Fruit fly (Drosophila melanogaster) whole organism, larva: Measurements from ENCODE around the gene modSP.

Experiments used
- noc ChIP-seq: fragments of 200-800 bp; sonication (Bioruptor generic); optimal IDR thresholded peaks from 3 replicates; lab custom pipeline; 2019; ENCODE audit warnings: missing biosample characterization, mild to moderate bottlenecking, missing genetic modification characterization, moderate library complexity

The modSP gene

dm6 chr3R:16646952-16647715, 8.3 kb downstream of the modSP start, which contains the start of the genes CG10324 and CCT3:
TSS of gene CG10324 (minus strand) at chr3R:16647004.
TSS of gene CCT3 (plus strand) at chr3R:16647605.
- TF ChIP-seq noc = no peak

dm6 chr3R:16643591-16643990, 11.9 kb downstream of the modSP start, which contains the start of gene Arl6IP1:
TSS of gene Arl6IP1 (plus strand) at chr3R:16643605.
- TF ChIP-seq noc = no peak

- no peak for TF ChIP-seq noc
Measured at dm6 chr3R:16640005-16640408, 15.5 kb downstream of the modSP start, which contains the start of gene nonA-l. TSS of gene nonA-l (plus strand) at chr3R:16640205.

- no peak for TF ChIP-seq noc
Measured at dm6 chr3R:16632698-16633097, 22.8 kb downstream of the modSP start.

dm6 chr3R:16630564-16630963, 24.9 kb downstream of the modSP start:
- no peak for TF ChIP-seq noc

- no peak for TF ChIP-seq noc
Measured at dm6 chr3R:16626899-16627432, 28.5 kb downstream of the modSP start.

- TF ChIP-seq noc = no peak
Measured at dm6 chr3R:16625844-16626430, 29.5 kb downstream of the modSP start.

- no peak for TF ChIP-seq noc
Measured at dm6 chr3R:16624750-16625549, 30.5 kb downstream of the modSP start, which contains the start of gene Fas1. TSS of gene Fas1 (plus strand) at chr3R:16625238.

dm6 chr3R:16624371-16624749, 31.1 kb downstream of the modSP start, which contains the start of gene Ccdc114:
TSS of gene Ccdc114 (minus strand) at chr3R:16624717.
- TF ChIP-seq noc = no peak

dm6 chr3R:16620478-16620877, 35.0 kb downstream of the modSP start, which contains the start of gene CG14893:
TSS of gene CG14893 (plus strand) at chr3R:16620778.
- TF ChIP-seq noc = no peak

dm6 chr3R:16617650-16618049, 37.8 kb downstream of the modSP start, which contains the start of gene CG17560:
TSS of gene CG17560 (plus strand) at chr3R:16617950.
- no peak for TF ChIP-seq noc

dm6 chr3R:16615009-16615408, 40.5 kb downstream of the modSP start, which contains the start of gene CG17562:
TSS of gene CG17562 (plus strand) at chr3R:16615309.
- TF ChIP-seq noc = no peak

dm6 chr3R:16614241-16614640, 41.2 kb downstream of the modSP start, which contains the start of gene CG10340:
TSS of gene CG10340 (minus strand) at chr3R:16614391.
- TF ChIP-seq noc = no peak

dm6 chr3R:16613300-16613699, 42.2 kb downstream of the modSP start, which contains the start of gene CG12783:
TSS of gene CG12783 (minus strand) at chr3R:16613400.
- TF ChIP-seq noc = no peak

- TF ChIP-seq noc = no peak
Measured at dm6 chr3R:16611240-16611639, 44.2 kb downstream of the modSP start.

- TF ChIP-seq noc = no peak
Measured at dm6 chr3R:16608920-16609319, 46.5 kb downstream of the modSP start, which contains the start of gene NPF. TSS of gene NPF (plus strand) at chr3R:16609220.
